Worm (Caenorhabditis elegans) whole organism, L4/young adult: Measurements from ENCODE around the gene his-18.

ENCODE experiments used
- W03F9.2 ChIP-seq: fragments of 150-350 bp; optimal IDR thresholded peaks from 2 replicates; lab custom pipeline; 2014; ENCODE audit warnings: missing biosample characterization, missing genetic modification characterization
- him-1 ChIP-seq: sonication (generic microtip); optimal IDR thresholded peaks from 2 replicates; lab custom pipeline; 2016; ENCODE audit warnings: missing genotype, missing genetic modification reagents, missing genetic modification characterization, missing compliant biosample characterization

DNA sequence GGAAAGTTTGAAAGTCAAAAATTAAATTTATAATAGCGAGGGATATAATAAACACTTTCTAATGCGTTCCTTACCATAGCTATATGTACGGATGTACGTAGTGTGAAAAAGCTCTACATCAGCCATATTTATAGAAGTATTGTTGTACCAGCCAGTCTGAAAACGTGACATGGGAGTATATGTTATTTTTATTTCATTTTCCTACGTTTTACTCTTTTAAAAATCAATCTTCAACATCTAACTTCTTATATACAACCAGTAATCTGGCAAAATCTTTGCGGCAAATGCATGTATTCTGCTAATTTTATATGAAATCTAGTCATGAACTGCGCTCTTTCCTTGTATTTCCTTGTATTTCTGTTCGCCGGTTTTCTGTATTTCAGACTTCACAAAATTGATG is 34.3 kb downstream of the his-18 start, which contains the start of gene H14N18.2:
- no peak for TF ChIP-seq him-1 (tag; lab: Kevin White, UChicago)
- TF ChIP-seq W03F9.2 (tag; lab: Kevin White, UChicago), result no peak
